Fruit fly (Drosophila melanogaster) whole organism, embryonic: ENCODE measurements around the gene CG32454.

Experiments used
- CG12299 ChIP-seq: fragments of 200-800 bp; sonication (Bioruptor generic); optimal IDR thresholded peaks from 2 replicates; lab custom pipeline; 2018; ENCODE audit warnings: missing biosample characterization, mild to moderate bottlenecking, missing genetic modification characterization
- CG16813 ChIP-seq: fragments of 200-800 bp; sonication (Bioruptor generic); IDR thresholded peaks from 3 replicates; pipeline ENCODE4 v1.3.6; 2022; ENCODE audit warnings: missing biosample characterization, missing genetic modification characterization; ENCODE audit not compliant: partially characterized antibody
- CG17802 ChIP-seq: fragments of 200-800 bp; sonication (Bioruptor generic); optimal IDR thresholded peaks from 2 replicates; lab custom pipeline; 2018; ENCODE audit warnings: missing biosample characterization, mild to moderate bottlenecking, missing genetic modification characterization, moderate library complexity
- CG30020 ChIP-seq: fragments of 200-800 bp; optimal IDR thresholded peaks from 2 replicates; lab custom pipeline; 2019; ENCODE audit warnings: missing biosample characterization, mild to moderate bottlenecking, missing genetic modification characterization, moderate library complexity
- CG3065 ChIP-seq: fragments of 200-800 bp; sonication (Bioruptor generic); optimal IDR thresholded peaks from 2 replicates; lab custom pipeline; 2016; ENCODE audit warnings: missing biosample characterization, missing genetic modification characterization
- CG31388 ChIP-seq: fragments of 200-800 bp; sonication (Bioruptor generic); optimal IDR thresholded peaks from 2 replicates; lab custom pipeline; 2016; ENCODE audit warnings: missing biosample characterization, missing genetic modification characterization
- CG33213 ChIP-seq: fragments of 200-800 bp; sonication (Bioruptor generic); optimal IDR thresholded peaks from 3 replicates; lab custom pipeline; 2016; ENCODE audit warnings: missing biosample characterization, missing genetic modification characterization
- CG3726 ChIP-seq: fragments of 200-800 bp; sonication (Bioruptor generic); IDR thresholded peaks from 3 replicates; pipeline ENCODE4, ENCODE4 v1.3.6; 2022; ENCODE audit warnings: missing biosample characterization, missing genetic modification characterization
- CG42726 ChIP-seq: fragments of 200-800 bp; sonication (Bioruptor generic); IDR thresholded peaks from 2 replicates; pipeline ENCODE4 v1.3.6; 2022; ENCODE audit warnings: missing biosample characterization, missing genetic modification characterization; ENCODE audit not compliant: partially characterized antibody
- CG4820 ChIP-seq: fragments of 200-800 bp; sonication (Bioruptor generic); optimal IDR thresholded peaks from 3 replicates; lab custom pipeline; 2016; ENCODE audit warnings: missing biosample characterization, missing genetic modification characterization
- CG6854 ChIP-seq: fragments of 200-800 bp; sonication (Bioruptor generic); optimal IDR thresholded peaks from 3 replicates; lab custom pipeline; 2017; ENCODE audit warnings: missing biosample characterization, mild to moderate bottlenecking, missing genetic modification characterization
- CG7745 ChIP-seq: fragments of 200-800 bp; sonication (Bioruptor generic); optimal IDR thresholded peaks from 2 replicates; lab custom pipeline; 2018; ENCODE audit warnings: missing biosample characterization, mild to moderate bottlenecking, missing genetic modification characterization, moderate library complexity
- CG8478 ChIP-seq: fragments of >200 bp; optimal IDR thresholded peaks from 2 replicates; lab custom pipeline; 2018
- CG8924 ChIP-seq: fragments of 200-800 bp; optimal IDR thresholded peaks from 3 replicates; lab custom pipeline; 2019; ENCODE audit warnings: missing biosample characterization, mild to moderate bottlenecking, missing genetic modification characterization, moderate library complexity
- CG9215 ChIP-seq: fragments of 200-800 bp; sonication (Bioruptor generic); IDR thresholded peaks from 2 replicates; pipeline ENCODE4 v1.3.6; 2022; ENCODE audit warnings: missing biosample characterization, missing genetic modification characterization
- CG9727 ChIP-seq: fragments of 200-800 bp; sonication (Bioruptor generic); optimal IDR thresholded peaks from 3 replicates; lab custom pipeline; 2017; ENCODE audit warnings: missing biosample characterization, mild to moderate bottlenecking, missing genetic modification characterization
- CkIIα-i1 ChIP-seq: fragments of 200-800 bp; sonication (Bioruptor generic); IDR thresholded peaks from 2 replicates; pipeline ENCODE4 v1.3.6; 2022; ENCODE audit warnings: missing biosample characterization, missing genetic modification characterization
- Drgx ChIP-seq: fragments of 200-800 bp; sonication (Bioruptor generic); IDR thresholded peaks from 2 replicates; pipeline ENCODE4 v1.3.6; 2022; ENCODE audit warnings: missing biosample characterization, missing genetic modification characterization
- Hand ChIP-seq: fragments of 200-800 bp; sonication (Bioruptor generic); optimal IDR thresholded peaks from 2 replicates; lab custom pipeline; 2017; ENCODE audit warnings: mild to moderate bottlenecking, missing biosample characterization, missing genetic modification reagents, missing genetic modification characterization
- Hr51 ChIP-seq, 2 experiments: fragments of 200-800 bp; sonication (Bioruptor generic); optimal IDR thresholded peaks; 2 replicates in 1 of 2; 3 replicates in 1 of 2; lab custom pipeline; 2016 to 2018; ENCODE audit warnings: missing biosample characterization in 2 of 2, missing genetic modification characterization in 2 of 2, mild to moderate bottlenecking in 1 of 2, moderate library complexity in 1 of 2
- Hr78 ChIP-seq, 2 experiments: fragments of 200-800 bp in 1 of 2; fragments of >200 bp in 1 of 2; sonication (Bioruptor generic) in 1 of 2; optimal IDR thresholded peaks; 2 replicates each; lab custom pipeline; 2017 to 2019; ENCODE audit warnings: missing biosample characterization in 2 of 2, missing genetic modification characterization in 2 of 2, mild to moderate bottlenecking in 1 of 2, moderate library complexity in 1 of 2
- Kr ChIP-seq: fragments of 200-800 bp; sonication (Bioruptor generic); optimal IDR thresholded peaks from 2 replicates; lab custom pipeline; 2017; ENCODE audit warnings: missing biosample characterization, mild to moderate bottlenecking, missing genetic modification characterization
- Neu2 ChIP-seq: fragments of 200-800 bp; sonication (Bioruptor generic); optimal IDR thresholded peaks from 3 replicates; lab custom pipeline; 2016; ENCODE audit warnings: missing biosample characterization, missing genetic modification characterization, borderline replicate concordance
- Nf-YA ChIP-seq: fragments of 200-800 bp; sonication (Bioruptor generic); IDR thresholded peaks from 2 replicates; pipeline ENCODE4 v1.3.6; 2022; ENCODE audit warnings: missing biosample characterization, missing genetic modification characterization
- Poxn ChIP-seq: fragments of 200-800 bp; sonication (Bioruptor generic); IDR thresholded peaks from 2 replicates; pipeline ENCODE4 v1.3.6; 2022; ENCODE audit warnings: missing biosample characterization, missing genetic modification characterization
- Sry-β ChIP-seq: fragments of 200-800 bp; sonication (Bioruptor generic); optimal IDR thresholded peaks from 2 replicates; lab custom pipeline; 2018; ENCODE audit warnings: missing biosample characterization, mild to moderate bottlenecking, missing genetic modification characterization, moderate library complexity
- az2 ChIP-seq: fragments of 200-800 bp; sonication (Bioruptor generic); optimal IDR thresholded peaks from 3 replicates; lab custom pipeline; 2016; ENCODE audit warnings: missing biosample characterization, missing genetic modification characterization
- bbx ChIP-seq: fragments of 200-800 bp; sonication (Bioruptor generic); IDR thresholded peaks from 2 replicates; pipeline ENCODE4 v1.3.6; 2022; ENCODE audit warnings: missing biosample characterization, missing genetic modification characterization; ENCODE audit not compliant: partially characterized antibody
- bigmax ChIP-seq: fragments of 200-800 bp; sonication (Bioruptor generic); optimal IDR thresholded peaks from 2 replicates; lab custom pipeline; 2018; ENCODE audit warnings: missing biosample characterization, mild to moderate bottlenecking, missing genetic modification characterization
- br ChIP-seq: fragments of >200 bp; optimal IDR thresholded peaks from 2 replicates; lab custom pipeline; 2017
- cato ChIP-seq: fragments of 200-800 bp; sonication (Bioruptor generic); optimal IDR thresholded peaks from 2 replicates; lab custom pipeline; 2016; ENCODE audit warnings: missing biosample characterization, missing genetic modification characterization, borderline replicate concordance
- caup ChIP-seq: fragments of 200-800 bp; sonication (Bioruptor generic); optimal IDR thresholded peaks from 3 replicates; lab custom pipeline; 2017; ENCODE audit warnings: missing biosample characterization, mild to moderate bottlenecking, missing genetic modification characterization, moderate library complexity; ENCODE audit not compliant: severe bottlenecking
- dysf ChIP-seq: fragments of 200-800 bp; sonication (Bioruptor generic); IDR thresholded peaks from 3 replicates; pipeline ENCODE4 v1.3.6; 2022; ENCODE audit warnings: missing biosample characterization, missing genetic modification characterization
- fu2 ChIP-seq: fragments of 200-800 bp; sonication (Bioruptor generic); optimal IDR thresholded peaks from 2 replicates; lab custom pipeline; 2016; ENCODE audit warnings: missing biosample characterization, missing genetic modification characterization
- grn ChIP-seq: fragments of 200-800 bp; sonication (Bioruptor generic); optimal IDR thresholded peaks from 3 replicates; lab custom pipeline; 2017; ENCODE audit warnings: missing biosample characterization, missing genetic modification characterization
- gt ChIP-seq: fragments of 200-800 bp; sonication (Bioruptor generic); IDR thresholded peaks from 2 replicates; pipeline ENCODE4 v1.3.6; 2022; ENCODE audit warnings: missing biosample characterization, missing genetic modification characterization
- hkb ChIP-seq, 2 experiments: fragments of 200-800 bp in 1 of 2; fragments of >200 bp in 1 of 2; sonication (Bioruptor generic) in 1 of 2; IDR thresholded peaks in 1 of 2; optimal IDR thresholded peaks in 1 of 2; 2 replicates each; pipeline versions ENCODE4 v1.3.6 to Lab custom; 2017 to 2022; ENCODE audit warnings: missing biosample characterization in 1 of 2, missing genetic modification characterization in 1 of 2
- ind ChIP-seq: fragments of 200-800 bp; sonication (Bioruptor generic); optimal IDR thresholded peaks from 3 replicates; lab custom pipeline; 2016; ENCODE audit warnings: missing biosample characterization, missing genetic modification characterization
- insv ChIP-seq, 2 experiments: fragments of 200-800 bp; sonication (Bioruptor generic); optimal IDR thresholded peaks; 3 replicates each; lab custom pipeline; 2016 to 2018; ENCODE audit warnings: missing biosample characterization in 2 of 2, missing genetic modification characterization in 2 of 2
- klu ChIP-seq: fragments of 200-800 bp; sonication (Bioruptor generic); IDR thresholded peaks from 2 replicates; pipeline ENCODE4 v1.3.6; 2022; ENCODE audit warnings: missing biosample characterization, missing genetic modification characterization
- knrl ChIP-seq: fragments of 200-800 bp; sonication (Bioruptor generic); IDR thresholded peaks from 3 replicates; pipeline ENCODE4 v1.3.6; 2022; ENCODE audit warnings: missing biosample characterization, missing genetic modification characterization; ENCODE audit not compliant: partially characterized antibody
- odd ChIP-seq: fragments of 200-800 bp; sonication (Bioruptor generic); optimal IDR thresholded peaks from 2 replicates; lab custom pipeline; 2017; ENCODE audit warnings: missing biosample characterization, mild to moderate bottlenecking, missing genetic modification characterization
- p53 ChIP-seq: fragments of 200-800 bp; sonication (Bioruptor generic); optimal IDR thresholded peaks from 2 replicates; lab custom pipeline; 2016; ENCODE audit warnings: missing biosample characterization, missing genetic modification characterization
- ro ChIP-seq: fragments of 200-800 bp; sonication (Bioruptor generic); IDR thresholded peaks from 2 replicates; pipeline ENCODE4 v1.3.6; 2022; ENCODE audit warnings: missing biosample characterization, missing genetic modification characterization
- sens ChIP-seq: fragments of 200-800 bp; sonication (Bioruptor generic); peaks from one replicate; lab custom pipeline; 2016; ENCODE audit warnings: missing biosample characterization, missing genetic modification characterization
- sna ChIP-seq: fragments of 200-800 bp; sonication (Bioruptor generic); IDR thresholded peaks from 2 replicates; pipeline ENCODE4 v1.3.6; 2022; ENCODE audit warnings: missing biosample characterization, missing genetic modification characterization; ENCODE audit not compliant: partially characterized antibody
- tna ChIP-seq: fragments of 200-800 bp; sonication (Bioruptor generic); IDR thresholded peaks from 2 replicates; pipeline ENCODE4 v1.3.6; 2022; ENCODE audit warnings: missing biosample characterization, missing genetic modification characterization; ENCODE audit not compliant: partially characterized antibody
- yki ChIP-seq: fragments of >200 bp; optimal IDR thresholded peaks from 3 replicates; lab custom pipeline; 2018
- zfh1 ChIP-seq: fragments of 200-800 bp; sonication (Bioruptor generic); IDR thresholded peaks from 3 replicates; pipeline ENCODE4 v1.3.6; 2022; ENCODE audit warnings: missing biosample characterization, missing genetic modification characterization

Gene CG32454

dm6 chr3L:22717137-22717767 is 12.3 kb upstream of the CG32454 start, which contains the start of the genes ArfGAP3 and CG32452 (continued):
- TF ChIP-seq sna (GFP tag; lab: Robert Waterston, UW) = 0 out of 2 replicates have a peak, but pooled peaks have one; percentile 46
- peak; percentile 67 for TF ChIP-seq CG9215 (GFP tag; lab: Robert Waterston, UW)
- TF ChIP-seq Poxn = no peak
- TF ChIP-seq caup (GFP tag; lab: Kevin White, UChicago) = peak; percentile 72
- TF ChIP-seq CG9727 = peak; percentile 78
- TF ChIP-seq bbx = peak; percentile 26; the same call in 1 of the 2 replicates
- TF ChIP-seq gt (GFP tag; lab: Robert Waterston, UW) = 0 out of 2 replicates have a peak, but pooled peaks have one; percentile 37
- TF ChIP-seq CG8478 (lab: Kevin White, UChicago) = no peak
- peak; percentile 78 for TF ChIP-seq ind
- peak; percentile 78 for TF ChIP-seq az2 (GFP tag; lab: Kevin White, UChicago)
- TF ChIP-seq CkIIα-i1 (GFP tag; lab: Robert Waterston, UW) = no peak
- TF ChIP-seq Kr (GFP tag; lab: Kevin White, UChicago) = no peak
- TF ChIP-seq br (lab: Kevin White, UChicago) = no peak
- peak; percentile 64 for TF ChIP-seq CG16813
- no peak for TF ChIP-seq Neu2 (GFP tag; lab: Kevin White, UChicago)
- peak; percentile 47 for TF ChIP-seq CG33213
- TF ChIP-seq zfh1 = peak; percentile 77; the same call in 2 of the 3 replicates
- TF ChIP-seq Nf-YA (GFP tag; lab: Robert Waterston, UW) = no peak
- TF ChIP-seq Sry-β (GFP tag; lab: Kevin White, UChicago) = peak; percentile 94
- peak; percentile 58 for TF ChIP-seq CG17802 (tag; lab: Kevin White, UChicago)
- no peak for TF ChIP-seq bigmax (GFP tag; lab: Kevin White, UChicago)
- TF ChIP-seq fu2 (GFP tag; lab: Kevin White, UChicago) = peak; percentile 48
- TF ChIP-seq Hr51 (GFP tag; optimal IDR thresholded peaks at IDR 0.05; lab: Kevin White, UChicago) = peak; percentile 52 to 75
- TF ChIP-seq sens (GFP tag; lab: Kevin White, UChicago) = peak; percentile 93
- TF ChIP-seq CG6854 (GFP tag; lab: Kevin White, UChicago) = no peak
- no peak for TF ChIP-seq odd (GFP tag; lab: Kevin White, UChicago)
- peak; percentile 67 for TF ChIP-seq CG4820 (GFP tag; lab: Kevin White, UChicago)
- peak; percentile 63; the same call in 1 of the 2 replicates for TF ChIP-seq klu (GFP tag; lab: Robert Waterston, UW)
- peak; percentile 76 for TF ChIP-seq cato (GFP tag; lab: Kevin White, UChicago)
- no peak for TF ChIP-seq ro (GFP tag; lab: Robert Waterston, UW)
- TF ChIP-seq CG30020 = peak; percentile 81
- no peak for TF ChIP-seq tna (GFP tag; lab: Robert Waterston, UW)
- no peak for TF ChIP-seq yki
- TF ChIP-seq Drgx = peak; percentile 59
- peak in 1 of 2 experiments; percentile 23 for TF ChIP-seq insv (GFP tag; optimal IDR thresholded peaks at IDR 0.05; lab: Kevin White, UChicago)
- TF ChIP-seq CG12299 (tag; lab: Kevin White, UChicago) = peak; percentile 38
- TF ChIP-seq knrl (GFP tag; lab: Robert Waterston, UW) = peak; percentile 49; the same call in 2 of the 3 replicates
- TF ChIP-seq CG8924 (tag; lab: Kevin White, UChicago) = peak; percentile 82
- peak; percentile 70; the same call in 2 of the 3 replicates for TF ChIP-seq dysf (GFP tag; lab: Robert Waterston, UW)
- TF ChIP-seq grn = no peak
- TF ChIP-seq Hr78 (GFP tag; optimal IDR thresholded peaks at IDR 0.05; lab: Kevin White, UChicago) = no peak
- TF ChIP-seq p53 (GFP tag; lab: Kevin White, UChicago) = peak; percentile 46
- TF ChIP-seq CG3065 (GFP tag; lab: Kevin White, UChicago) = peak; percentile 40
- TF ChIP-seq CG3726 (GFP tag; lab: Robert Waterston, UW) = no peak
- no peak for TF ChIP-seq CG7745 (tag; lab: Kevin White, UChicago)
- TF ChIP-seq Hand (GFP tag; lab: Kevin White, UChicago) = no peak
- no peak; the same call in 1 of the 2 replicates for TF ChIP-seq CG42726 (GFP tag; lab: Robert Waterston, UW)
- peak; percentile 37 for TF ChIP-seq CG31388
- TF ChIP-seq hkb (optimal IDR thresholded peaks at IDR 0.05; lab: Kevin White, UChicago) = no peak
- TF ChIP-seq hkb (GFP tag; IDR thresholded peaks at IDR 0.05; lab: Robert Waterston, UW) = peak; percentile 73
